Fruit fly (Drosophila melanogaster) whole organism, wandering third instar larva: ENCODE results near the gene Cpr78Ca.

Source experiments
- Abd-B ChIP-seq: fragments of >200 bp; optimal IDR thresholded peaks from 2 replicates; lab custom pipeline; 2017; ENCODE audit warnings: missing biosample characterization, missing genetic modification characterization
- CG32264 ChIP-seq: fragments of 200-800 bp; sonication (Bioruptor generic); optimal IDR thresholded peaks from 2 replicates; lab custom pipeline; 2016; ENCODE audit warnings: missing biosample characterization, missing genetic modification characterization
- CG9705 ChIP-seq: fragments of 200-800 bp; sonication (Bioruptor generic); optimal IDR thresholded peaks from 2 replicates; lab custom pipeline; 2018; ENCODE audit warnings: missing biosample characterization, mild to moderate bottlenecking, missing genetic modification characterization
- CrebA ChIP-seq: fragments of 200-800 bp; sonication (Bioruptor generic); optimal IDR thresholded peaks from 2 replicates; lab custom pipeline; 2016; ENCODE audit warnings: missing biosample characterization, mild to moderate bottlenecking, missing genetic modification characterization, borderline replicate concordance
- Dif ChIP-seq: fragments of 200-275, 200-300 bp; sonication (Bioruptor generic); optimal IDR thresholded peaks from 2 replicates; lab custom pipeline; 2018; ENCODE audit warnings: missing biosample characterization, missing genetic modification characterization; ENCODE audit not compliant: partially characterized antibody
- GATAd ChIP-seq: sonication (Bioruptor generic); optimal IDR thresholded peaks from 2 replicates; lab custom pipeline; 2016; ENCODE audit warnings: missing biosample characterization, missing genetic modification characterization
- HLH106 ChIP-seq: fragments of 200-800 bp; optimal IDR thresholded peaks from 3 replicates; lab custom pipeline; 2019; ENCODE audit warnings: missing biosample characterization, mild to moderate bottlenecking, missing genetic modification characterization, moderate library complexity
- Hnf4 ChIP-seq: fragments of 200-800 bp; sonication (Bioruptor generic); optimal IDR thresholded peaks from 2 replicates; lab custom pipeline; 2016; ENCODE audit warnings: missing biosample characterization, mild to moderate bottlenecking, missing genetic modification characterization
- Hr78 ChIP-seq: fragments of >200 bp; optimal IDR thresholded peaks from 2 replicates; lab custom pipeline; 2017; ENCODE audit warnings: missing biosample characterization, missing genetic modification characterization
- Hr83 ChIP-seq: fragments of 200-300 bp; sonication (Bioruptor generic); optimal IDR thresholded peaks from 2 replicates; lab custom pipeline; 2016; ENCODE audit warnings: missing biosample characterization, mild to moderate bottlenecking, missing genetic modification characterization, moderate library complexity; ENCODE audit not compliant: poor library complexity, severe bottlenecking
- Mio ChIP-seq: sonication (Bioruptor generic); optimal IDR thresholded peaks from 2 replicates; lab custom pipeline; 2016; ENCODE audit warnings: missing biosample characterization, missing genetic modification characterization
- Myc ChIP-seq: fragments of >200 bp; optimal IDR thresholded peaks from 2 replicates; lab custom pipeline; 2017
- N ChIP-seq: fragments of >200 bp; optimal IDR thresholded peaks from 2 replicates; lab custom pipeline; 2018; ENCODE audit warnings: missing biosample characterization, missing external identifiers, missing genetic modification characterization
- OdsH ChIP-seq: fragments of 200-800 bp; sonication (Bioruptor generic); optimal IDR thresholded peaks from 2 replicates; lab custom pipeline; 2016; ENCODE audit warnings: missing biosample characterization, mild to moderate bottlenecking, missing genetic modification characterization
- Rel ChIP-seq, 2 experiments: fragments of 200-800 bp; sonication (Bioruptor generic) in 1 of 2; optimal IDR thresholded peaks; 2 replicates in 1 of 2; 3 replicates in 1 of 2; lab custom pipeline; 2016 to 2019; ENCODE audit warnings: mild to moderate bottlenecking in 2 of 2, missing biosample characterization in 2 of 2, missing genetic modification characterization in 2 of 2, moderate library complexity in 1 of 2
- Sp1 ChIP-seq: fragments of 200-800 bp; sonication (Bioruptor generic); optimal IDR thresholded peaks from 3 replicates; lab custom pipeline; 2019; ENCODE audit warnings: missing biosample characterization, mild to moderate bottlenecking, missing genetic modification characterization, moderate library complexity
- Vsx2 ChIP-seq: fragments of 200-300, 225-300 bp; sonication (Bioruptor generic); optimal IDR thresholded peaks from 2 replicates; lab custom pipeline; 2018; ENCODE audit warnings: missing biosample characterization, missing genetic modification characterization; ENCODE audit not compliant: partially characterized antibody
- br ChIP-seq: fragments of 200-800 bp; sonication (Bioruptor generic); optimal IDR thresholded peaks from 2 replicates; lab custom pipeline; 2016; ENCODE audit warnings: missing biosample characterization, missing genetic modification characterization
- dmrt93B ChIP-seq: fragments of 200-800 bp; sonication (Bioruptor generic); optimal IDR thresholded peaks from 2 replicates; lab custom pipeline; 2018; ENCODE audit warnings: missing biosample characterization, mild to moderate bottlenecking, missing genetic modification characterization
- dsf ChIP-seq: sonication (Bioruptor generic); optimal IDR thresholded peaks from 2 replicates; lab custom pipeline; 2016; ENCODE audit warnings: missing biosample characterization, missing genetic modification characterization, borderline replicate concordance
- ey ChIP-seq: fragments of 200-800 bp; sonication (Bioruptor generic); optimal IDR thresholded peaks from 2 replicates; lab custom pipeline; 2016; ENCODE audit warnings: missing biosample characterization, missing genetic modification characterization
- foxo ChIP-seq, 2 experiments: fragments of 200-800 bp; sonication (Bioruptor generic); optimal IDR thresholded peaks; 2 replicates in 1 of 2; 3 replicates in 1 of 2; lab custom pipeline; 2016 to 2017; ENCODE audit warnings: missing biosample characterization in 2 of 2, missing genetic modification characterization in 2 of 2
- h ChIP-seq: fragments of 200-800 bp; sonication (Bioruptor generic); optimal IDR thresholded peaks from 3 replicates; lab custom pipeline; 2016; ENCODE audit warnings: missing biosample characterization, mild to moderate bottlenecking, missing genetic modification characterization
- jim ChIP-seq: fragments of 175-275, 200-325 bp; sonication (Bioruptor generic); optimal IDR thresholded peaks from 2 replicates; lab custom pipeline; 2016; ENCODE audit warnings: missing biosample characterization, mild to moderate bottlenecking, missing genetic modification characterization
- pan ChIP-seq: fragments of >200 bp; optimal IDR thresholded peaks from 2 replicates; lab custom pipeline; 2017
- psq ChIP-seq: fragments of 200-800 bp; sonication (Bioruptor generic); optimal IDR thresholded peaks from 3 replicates; lab custom pipeline; 2017; ENCODE audit warnings: missing biosample characterization, mild to moderate bottlenecking, missing genetic modification characterization, moderate library complexity
- rgr ChIP-seq: fragments of 200-800 bp; sonication (Bioruptor generic); optimal IDR thresholded peaks from 3 replicates; lab custom pipeline; 2016; ENCODE audit warnings: missing biosample characterization, mild to moderate bottlenecking, missing genetic modification characterization
- sage ChIP-seq: fragments of 200-800 bp; sonication (Bioruptor generic); optimal IDR thresholded peaks from 2 replicates; lab custom pipeline; 2016; ENCODE audit warnings: missing biosample characterization, mild to moderate bottlenecking, missing genetic modification characterization
- sv ChIP-seq: fragments of 200-800 bp; sonication (Bioruptor generic); optimal IDR thresholded peaks from 3 replicates; lab custom pipeline; 2016; ENCODE audit warnings: missing biosample characterization, missing genetic modification characterization
- tai ChIP-seq: sonication (Bioruptor generic); optimal IDR thresholded peaks from 2 replicates; lab custom pipeline; 2016; ENCODE audit warnings: missing biosample characterization, missing genetic modification characterization
- usp ChIP-seq: fragments of >200 bp; optimal IDR thresholded peaks from 2 replicates; lab custom pipeline; 2017; ENCODE audit warnings: missing biosample characterization, missing genetic modification characterization

Gene Cpr78Ca

dm6 chr3L:21266101-21266656 is 26.4 kb downstream of the Cpr78Ca start:
- no peak for TF ChIP-seq usp
- TF ChIP-seq Hr83 (GFP tag; lab: Kevin White, UChicago): no peak
- TF ChIP-seq Sp1: no peak
- no peak for TF ChIP-seq ey (GFP tag; lab: Kevin White, UChicago)
- TF ChIP-seq CG9705 (GFP tag; lab: Kevin White, UChicago): no peak
- TF ChIP-seq pan (lab: Kevin White, UChicago): no peak
- no peak for TF ChIP-seq CG32264 (GFP tag; lab: Kevin White, UChicago)
- no peak for TF ChIP-seq sage (GFP tag; lab: Kevin White, UChicago)
- no peak for TF ChIP-seq foxo (GFP tag; optimal IDR thresholded peaks at IDR 0.05; lab: Kevin White, UChicago)
- no peak for TF ChIP-seq Abd-B (GFP tag; lab: Kevin White, UChicago)
- TF ChIP-seq psq (GFP tag; lab: Kevin White, UChicago): no peak
- TF ChIP-seq HLH106: no peak
- no peak for TF ChIP-seq Mio
- TF ChIP-seq Dif (GFP tag; lab: Kevin White, UChicago): no peak
- no peak for TF ChIP-seq rgr (GFP tag; lab: Kevin White, UChicago)
- TF ChIP-seq CrebA (GFP tag; lab: Kevin White, UChicago): no peak
- TF ChIP-seq OdsH (GFP tag; lab: Kevin White, UChicago): no peak
- no peak for TF ChIP-seq Vsx2
- TF ChIP-seq tai (GFP tag; lab: Kevin White, UChicago): no peak

dm6 chr3L:21262426-21262825 is 30.2 kb downstream of the Cpr78Ca start:
- no peak for TF ChIP-seq dsf (GFP tag; lab: Kevin White, UChicago)
- no peak for TF ChIP-seq Hnf4 (GFP tag; lab: Kevin White, UChicago)
- TF ChIP-seq Myc (lab: Kevin White, UChicago): peak; percentile 56
- no peak for TF ChIP-seq pan (lab: Kevin White, UChicago)

dm6 chr3L:21261403-21262164 is 31.0 kb downstream of the Cpr78Ca start:
- TF ChIP-seq CrebA (GFP tag; lab: Kevin White, UChicago) (no peak), ey (GFP tag; lab: Kevin White, UChicago) (no peak), pan (lab: Kevin White, UChicago) (no peak), jim (GFP tag; lab: Kevin White, UChicago) (no peak), Hr78 (GFP tag; lab: Kevin White, UChicago) (no peak), Hnf4 (GFP tag; lab: Kevin White, UChicago) (no peak), Rel (GFP tag; optimal IDR thresholded peaks at IDR 0.05; lab: Kevin White, UChicago) (no peak), Rel (tag; optimal IDR thresholded peaks at IDR 0.05; lab: Kevin White, UChicago) (peak; percentile 8), GATAd (GFP tag; lab: Kevin White, UChicago) (no peak)

DNA sequence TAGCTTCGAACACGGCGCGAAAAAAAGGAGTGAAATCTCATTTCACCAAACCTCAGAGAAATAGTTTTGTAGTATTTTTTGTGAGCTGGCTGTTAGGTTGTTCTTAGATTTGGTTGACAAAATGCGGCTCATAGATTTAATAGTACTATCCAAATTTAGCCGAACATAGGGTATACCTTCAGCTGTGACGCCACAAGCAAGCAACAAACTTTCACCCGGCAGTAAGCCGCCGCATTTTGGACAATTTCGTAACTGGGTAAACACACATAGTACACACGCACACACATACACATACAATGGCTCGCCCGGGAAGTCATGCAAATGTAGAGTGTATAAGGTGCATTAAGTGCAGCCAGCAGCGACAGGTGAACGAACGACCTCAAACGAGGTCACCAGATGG is 33.3 kb downstream of the Cpr78Ca start:
- TF ChIP-seq br (GFP tag; lab: Kevin White, UChicago): no peak
- TF ChIP-seq ey (GFP tag; lab: Kevin White, UChicago): no peak
- TF ChIP-seq dsf (GFP tag; lab: Kevin White, UChicago): no peak
- TF ChIP-seq N (GFP tag; lab: Kevin White, UChicago): no peak
- TF ChIP-seq rgr (GFP tag; lab: Kevin White, UChicago): no peak
- TF ChIP-seq Dif (GFP tag; lab: Kevin White, UChicago): no peak
- no peak for TF ChIP-seq h (GFP tag; lab: Kevin White, UChicago)
- TF ChIP-seq OdsH (GFP tag; lab: Kevin White, UChicago): no peak
- no peak for TF ChIP-seq HLH106
- no peak for TF ChIP-seq sv (GFP tag; lab: Kevin White, UChicago)
- TF ChIP-seq dmrt93B: no peak
- no peak for TF ChIP-seq CrebA (GFP tag; lab: Kevin White, UChicago)
- TF ChIP-seq Vsx2: no peak
- no peak for TF ChIP-seq Hnf4 (GFP tag; lab: Kevin White, UChicago)
